Fruit fly (Drosophila melanogaster) whole organism, adult: ENCODE measurements around the gene CG32832.
A peak's percentile ranks its signal among the peaks of the same experiment; 100 is the strongest.

Source experiments
- CG11617 ChIP-seq: fragments of 200-800 bp; sonication (Bioruptor generic); optimal IDR thresholded peaks from 2 replicates; lab custom pipeline; 2017; ENCODE audit warnings: mild to moderate bottlenecking, missing biosample characterization, missing genetic modification reagents, missing genetic modification characterization
- CG12768 ChIP-seq: fragments of 200-800 bp; sonication (Bioruptor generic); optimal IDR thresholded peaks from 2 replicates; lab custom pipeline; 2017; ENCODE audit warnings: missing biosample characterization, missing genetic modification characterization, mild to moderate bottlenecking, moderate library complexity, missing genetic modification reagents
- CG14711 ChIP-seq: fragments of 200-800 bp; sonication (Bioruptor generic); optimal IDR thresholded peaks from 2 replicates; lab custom pipeline; 2018; ENCODE audit warnings: missing biosample characterization, mild to moderate bottlenecking, missing genetic modification characterization, moderate library complexity
- CG1620 ChIP-seq: fragments of 200-800 bp; sonication (Bioruptor generic); optimal IDR thresholded peaks from 2 replicates; lab custom pipeline; 2016; ENCODE audit warnings: missing biosample characterization, missing genetic modification characterization
- CG33017 ChIP-seq: fragments of 200-800 bp; sonication (Bioruptor generic); optimal IDR thresholded peaks from 2 replicates; lab custom pipeline; 2018; ENCODE audit warnings: missing biosample characterization, mild to moderate bottlenecking, missing genetic modification characterization, moderate library complexity
- CG5204 ChIP-seq: fragments of 200-800 bp; sonication (Bioruptor generic); optimal IDR thresholded peaks from 2 replicates; lab custom pipeline; 2016; ENCODE audit warnings: missing biosample characterization, missing genetic modification characterization
- CG7045 ChIP-seq: fragments of 200-800 bp; sonication (Bioruptor generic); optimal IDR thresholded peaks from 2 replicates; lab custom pipeline; 2017; ENCODE audit warnings: missing biosample characterization, mild to moderate bottlenecking, missing genetic modification characterization
- CG7101 ChIP-seq: fragments of 200-800 bp; sonication (Bioruptor generic); optimal IDR thresholded peaks from 2 replicates; lab custom pipeline; 2018; ENCODE audit warnings: missing biosample characterization, mild to moderate bottlenecking, missing genetic modification characterization, moderate library complexity
- Clk ChIP-seq: fragments of 200-800 bp; sonication (Bioruptor generic); optimal IDR thresholded peaks from 2 replicates; lab custom pipeline; 2017; ENCODE audit warnings: missing biosample characterization, missing genetic modification characterization
- Crg-1 ChIP-seq: fragments of 200-800 bp; sonication (Bioruptor generic); optimal IDR thresholded peaks from 2 replicates; lab custom pipeline; 2016; ENCODE audit warnings: missing biosample characterization, missing genetic modification characterization
- Hr96 ChIP-seq: fragments of 200-800 bp; sonication (Bioruptor generic); optimal IDR thresholded peaks from 2 replicates; lab custom pipeline; 2016; ENCODE audit warnings: missing biosample characterization, missing genetic modification characterization
- Mnt ChIP-seq: fragments of 200-800 bp; sonication (Bioruptor generic); optimal IDR thresholded peaks from 2 replicates; lab custom pipeline; 2016; ENCODE audit warnings: missing biosample characterization, mild to moderate bottlenecking, missing genetic modification characterization
- bab1 ChIP-seq: fragments of 200-800 bp; sonication (Bioruptor generic); optimal IDR thresholded peaks from 3 replicates; lab custom pipeline; 2019; ENCODE audit warnings: missing biosample characterization, mild to moderate bottlenecking, missing genetic modification characterization, moderate library complexity
- cic ChIP-seq: fragments of 200-800 bp; sonication (Bioruptor generic); optimal IDR thresholded peaks from 2 replicates; lab custom pipeline; 2017; ENCODE audit warnings: missing biosample characterization, mild to moderate bottlenecking, missing genetic modification characterization, moderate library complexity
- cnc ChIP-seq, 2 experiments: fragments of >200 bp; optimal IDR thresholded peaks; 2 replicates each; lab custom pipeline; 2017
- kay ChIP-seq: fragments of 200-800 bp; sonication (Bioruptor generic); peaks from one replicate; lab custom pipeline; 2016; ENCODE audit warnings: missing biosample characterization, missing genetic modification characterization, borderline replicate concordance
- ovo ChIP-seq: fragments of 200-800 bp; sonication (Bioruptor generic); optimal IDR thresholded peaks from 2 replicates; lab custom pipeline; 2016; ENCODE audit warnings: missing biosample characterization, missing genetic modification characterization
- pad ChIP-seq: fragments of 200-800 bp; sonication (Bioruptor generic); optimal IDR thresholded peaks from 3 replicates; lab custom pipeline; 2017; ENCODE audit warnings: missing biosample characterization, missing genetic modification characterization, mild to moderate bottlenecking, moderate library complexity, missing genetic modification reagents
- tj ChIP-seq: fragments of 200-800 bp; sonication (Bioruptor generic); optimal IDR thresholded peaks from 3 replicates; lab custom pipeline; 2017; ENCODE audit warnings: missing biosample characterization, mild to moderate bottlenecking, missing genetic modification characterization, moderate library complexity
- toe ChIP-seq: fragments of 200-800 bp; sonication (Bioruptor generic); optimal IDR thresholded peaks from 2 replicates; lab custom pipeline; 2016; ENCODE audit warnings: missing biosample characterization, missing genetic modification characterization

CG32832 gene

DNA sequence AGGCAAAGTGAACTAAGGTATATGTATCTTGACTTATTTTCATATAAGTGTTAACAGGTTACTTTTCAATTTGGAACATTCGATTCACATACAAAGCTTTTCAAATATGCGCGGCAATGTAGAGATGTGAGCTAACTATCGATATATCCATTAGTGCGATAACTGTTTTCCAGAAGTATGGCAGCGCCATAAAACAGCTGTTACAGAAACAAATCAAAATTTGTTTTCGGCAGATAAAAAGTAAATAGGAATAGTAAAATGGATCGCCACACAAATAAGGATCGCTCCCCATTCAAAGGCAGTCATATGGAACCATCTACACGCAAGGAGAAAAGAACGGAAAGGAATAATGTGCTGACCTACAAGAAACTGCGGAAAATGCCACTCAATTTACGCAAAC is at the start of gene CG32832, which contains the start of the genes CG31743 and CG34313:
TSS of gene CG32832 (minus strand) at position 3 of the 400 bp plus-strand sequence.
TSS of gene CG31743 (plus strand) at position 230 of the 400 bp plus-strand sequence.
TSS of gene CG34313 (plus strand) at position 230 of the 400 bp plus-strand sequence.
- TF ChIP-seq Mnt (GFP tag; lab: Kevin White, UChicago) (no peak), Hr96 (GFP tag; lab: Kevin White, UChicago) (no peak), CG12768 (GFP tag; lab: Kevin White, UChicago) (no peak), CG1620 (GFP tag; lab: Kevin White, UChicago) (no peak), cnc (optimal IDR thresholded peaks at IDR 0.05; lab: Kevin White, UChicago) (no peak), CG7101 (tag; lab: Kevin White, UChicago) (no peak), ovo (GFP tag; lab: Kevin White, UChicago) (no peak)

DNA sequence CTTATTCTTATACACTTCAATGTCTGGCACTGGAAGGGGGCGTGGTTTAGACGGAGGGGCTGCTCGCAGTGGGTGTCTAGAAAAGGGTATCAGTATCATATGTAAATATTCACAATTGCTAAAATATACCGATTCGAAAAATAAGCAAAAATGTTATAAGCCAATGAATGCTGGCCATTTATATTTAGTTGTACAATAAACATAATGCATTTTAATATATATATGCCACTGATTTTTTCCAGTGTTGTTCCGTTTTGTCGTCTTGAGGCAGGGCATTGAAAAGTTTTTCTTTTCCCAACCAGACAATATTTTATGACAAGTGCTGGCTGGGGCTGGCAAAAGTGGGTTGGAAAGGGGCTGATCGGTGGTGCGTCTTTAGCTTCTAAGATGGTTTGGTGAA is 42.7 kb upstream of the CG32832 start:
- no peak for TF ChIP-seq CG1620 (GFP tag; lab: Kevin White, UChicago)
- TF ChIP-seq pad: no peak
- TF ChIP-seq Crg-1 (GFP tag; lab: Kevin White, UChicago): no peak
- TF ChIP-seq CG14711 (tag; lab: Kevin White, UChicago): no peak
- TF ChIP-seq CG12768 (GFP tag; lab: Kevin White, UChicago): no peak
- no peak for TF ChIP-seq Clk (GFP tag; lab: Kevin White, UChicago)
- no peak for TF ChIP-seq CG33017 (tag; lab: Kevin White, UChicago)
- no peak for TF ChIP-seq Hr96 (GFP tag; lab: Kevin White, UChicago)
- no peak for TF ChIP-seq CG5204 (GFP tag; lab: Kevin White, UChicago)
- no peak for TF ChIP-seq Mnt (GFP tag; lab: Kevin White, UChicago)
- no peak for TF ChIP-seq CG11617 (GFP tag; lab: Kevin White, UChicago)
- TF ChIP-seq CG7045: no peak
- no peak for TF ChIP-seq CG7101 (tag; lab: Kevin White, UChicago)
- no peak for TF ChIP-seq cic (GFP tag; lab: Kevin White, UChicago)
- TF ChIP-seq tj (GFP tag; lab: Kevin White, UChicago): no peak
- TF ChIP-seq kay (GFP tag; lab: Kevin White, UChicago): no peak
- TF ChIP-seq bab1 (GFP tag; lab: Kevin White, UChicago): no peak
- no peak for TF ChIP-seq toe (GFP tag; lab: Kevin White, UChicago)
- no peak for TF ChIP-seq cnc (optimal IDR thresholded peaks at IDR 0.05; lab: Kevin White, UChicago)
- no peak for TF ChIP-seq ovo (GFP tag; lab: Kevin White, UChicago)

DNA sequence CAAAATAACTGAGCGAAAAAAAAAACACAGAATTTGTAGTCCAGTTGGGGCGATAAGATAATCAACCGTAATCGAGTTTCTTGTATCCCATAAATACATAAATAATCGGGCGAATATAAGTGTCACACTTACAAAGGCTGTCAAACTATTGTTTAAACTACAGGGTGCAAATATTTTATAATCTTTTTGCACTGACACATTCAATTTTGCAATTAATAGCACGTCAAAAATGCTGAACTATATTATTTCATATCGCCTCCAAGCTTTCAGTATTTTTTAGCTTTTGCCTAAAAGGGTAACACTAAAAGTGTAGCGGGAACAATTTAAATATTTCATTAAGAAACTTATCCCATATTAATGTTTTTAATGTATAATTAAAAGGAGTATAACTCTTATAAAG is 31.1 kb upstream of the CG32832 start, which contains the start of gene ApepP:
TSS of gene ApepP (minus strand) at position 242 of the 400 bp plus-strand sequence.
- no peak for TF ChIP-seq CG33017 (tag; lab: Kevin White, UChicago)
- TF ChIP-seq CG7045: no peak
- no peak for TF ChIP-seq tj (GFP tag; lab: Kevin White, UChicago)
- TF ChIP-seq Crg-1 (GFP tag; lab: Kevin White, UChicago): no peak
- TF ChIP-seq cnc (optimal IDR thresholded peaks at IDR 0.05; lab: Kevin White, UChicago): no peak
- no peak for TF ChIP-seq Hr96 (GFP tag; lab: Kevin White, UChicago)
- TF ChIP-seq CG1620 (GFP tag; lab: Kevin White, UChicago): no peak
- TF ChIP-seq Clk (GFP tag; lab: Kevin White, UChicago): no peak
- peak; percentile 31 for TF ChIP-seq CG7101 (tag; lab: Kevin White, UChicago)
- TF ChIP-seq CG14711 (tag; lab: Kevin White, UChicago): peak; percentile 31
- TF ChIP-seq CG12768 (GFP tag; lab: Kevin White, UChicago): peak; percentile 26
- no peak for TF ChIP-seq CG11617 (GFP tag; lab: Kevin White, UChicago)
- TF ChIP-seq kay (GFP tag; lab: Kevin White, UChicago): no peak
- peak; percentile 9 for TF ChIP-seq Mnt (GFP tag; lab: Kevin White, UChicago)
- TF ChIP-seq CG5204 (GFP tag; lab: Kevin White, UChicago): no peak
- TF ChIP-seq toe (GFP tag; lab: Kevin White, UChicago): no peak
- no peak for TF ChIP-seq pad
- peak; percentile 13 for TF ChIP-seq bab1 (GFP tag; lab: Kevin White, UChicago)
- peak; percentile 41 for TF ChIP-seq cic (GFP tag; lab: Kevin White, UChicago)
- no peak for TF ChIP-seq ovo (GFP tag; lab: Kevin White, UChicago)

DNA sequence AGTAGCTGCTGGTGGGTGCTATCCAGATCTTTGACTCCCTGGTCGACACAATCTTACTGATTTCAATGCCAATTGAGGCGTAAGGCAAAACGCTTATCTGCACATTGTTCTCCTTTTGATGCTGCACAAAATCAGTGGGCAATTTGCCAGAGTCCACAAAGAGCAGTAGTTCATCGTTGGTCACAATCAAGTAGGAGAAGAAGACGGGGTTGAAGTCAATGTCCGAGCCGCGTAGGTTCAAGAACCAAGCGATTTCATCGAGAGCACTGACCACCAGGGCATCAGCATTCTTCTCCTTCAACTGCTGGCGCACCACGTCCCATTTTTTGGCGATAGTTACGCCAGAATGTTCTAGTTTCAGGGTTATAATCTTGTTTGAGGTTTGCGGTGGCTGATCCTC is 30.2 kb upstream of the CG32832 start:
- TF ChIP-seq CG12768 (GFP tag; lab: Kevin White, UChicago) (no peak), tj (GFP tag; lab: Kevin White, UChicago) (no peak), Mnt (GFP tag; lab: Kevin White, UChicago) (no peak), Crg-1 (GFP tag; lab: Kevin White, UChicago) (no peak), CG11617 (GFP tag; lab: Kevin White, UChicago) (no peak), CG14711 (tag; lab: Kevin White, UChicago) (no peak), cnc (optimal IDR thresholded peaks at IDR 0.05; lab: Kevin White, UChicago) (no peak)

DNA sequence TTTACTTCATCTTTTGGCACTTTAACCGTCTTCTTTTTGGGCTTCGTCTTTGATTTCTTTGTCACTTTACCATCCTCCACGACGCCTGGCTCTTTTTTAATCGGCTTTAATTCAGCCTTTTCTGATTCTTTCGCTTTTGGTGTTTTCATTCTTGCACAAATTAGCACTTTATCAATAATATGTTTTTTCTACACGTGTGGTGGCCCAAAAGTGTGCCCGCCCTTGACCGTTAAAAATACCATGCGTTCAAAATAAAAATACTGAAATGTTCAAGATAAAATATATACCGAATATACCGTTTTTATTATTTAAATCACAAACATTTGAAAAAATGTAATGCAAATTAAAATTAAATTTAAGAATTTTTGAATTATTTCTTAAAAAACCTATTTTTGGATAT is 22.9 kb upstream of the CG32832 start, which contains the start of gene CG12288:
TSS of gene CG12288 (minus strand) at position 216 of the 400 bp plus-strand sequence.
- no peak for TF ChIP-seq CG7101 (tag; lab: Kevin White, UChicago)
- peak; percentile 34 for TF ChIP-seq Mnt (GFP tag; lab: Kevin White, UChicago)

DNA sequence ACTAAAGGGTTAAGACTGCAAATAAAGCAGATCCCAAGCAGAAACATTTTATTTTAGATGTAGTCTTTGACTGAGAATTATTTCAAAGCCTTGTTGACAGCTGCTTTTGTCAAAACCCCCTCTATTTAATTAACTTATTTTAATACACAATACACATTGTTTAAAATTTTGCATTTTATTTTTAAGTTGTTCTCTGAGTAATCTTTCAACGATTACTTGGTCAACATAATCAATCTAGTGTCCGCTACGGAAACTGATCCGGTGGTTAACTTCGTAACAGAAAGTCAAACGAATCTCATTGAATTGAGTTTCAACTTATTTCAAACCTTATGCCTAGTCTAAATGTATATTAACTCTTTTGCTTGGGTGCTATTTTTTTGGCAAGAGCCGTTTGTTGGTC is 21.3 kb upstream of the CG32832 start, which contains the start of gene CG31805:
TSS of gene CG31805 (minus strand) at position 101 of the 400 bp plus-strand sequence.
- TF ChIP-seq Hr96 (GFP tag; lab: Kevin White, UChicago) (no peak), kay (GFP tag; lab: Kevin White, UChicago) (no peak), CG1620 (GFP tag; lab: Kevin White, UChicago) (no peak), CG7101 (tag; lab: Kevin White, UChicago) (no peak), CG33017 (tag; lab: Kevin White, UChicago) (no peak), Crg-1 (GFP tag; lab: Kevin White, UChicago) (no peak), cic (GFP tag; lab: Kevin White, UChicago) (no peak), bab1 (GFP tag; lab: Kevin White, UChicago) (no peak), CG5204 (GFP tag; lab: Kevin White, UChicago) (no peak), CG12768 (GFP tag; lab: Kevin White, UChicago) (no peak)
